Worm (Caenorhabditis elegans): ENCODE measurements around the gene F42A9.9.

DNA sequence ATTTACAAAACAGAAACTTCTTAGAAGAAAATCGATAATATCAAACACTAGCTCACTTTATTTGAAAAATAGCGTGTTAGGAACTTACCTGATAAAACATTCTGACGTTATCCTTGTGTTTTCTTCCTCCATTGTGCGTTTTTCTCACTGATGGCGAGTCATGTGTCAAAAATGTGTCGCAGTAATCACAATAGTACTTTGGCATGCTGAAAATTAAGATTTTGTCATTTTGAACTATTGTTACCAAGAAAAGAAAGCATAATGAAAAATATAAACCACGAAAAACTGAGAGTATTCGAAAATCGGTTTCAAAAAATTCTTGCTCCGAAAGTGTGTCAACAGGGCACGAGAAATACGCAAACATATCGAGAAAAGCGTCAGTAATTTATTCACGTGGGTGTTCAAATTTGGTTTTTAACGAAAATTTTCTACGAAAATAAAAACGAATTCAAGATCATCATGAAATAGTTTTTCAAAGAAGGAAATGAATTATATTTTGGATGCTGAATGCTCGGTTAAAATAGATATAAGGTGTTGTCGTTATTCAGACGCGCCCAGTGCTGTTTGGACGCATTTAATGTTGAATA lies 49.0 kb upstream of the F42A9.9 start, which contains the start of gene snrp-3:
- TF ChIP-seq B0310.2 (tag; optimal IDR thresholded peaks at IDR 0.05) (no peak), tbx-37 (GFP tag; conservative IDR thresholded peaks at IDR 0.05) (no peak), ama-1 (optimal IDR thresholded peaks at IDR 0.05) (no peak), flt-1 (GFP tag; IDR thresholded peaks at IDR 0.05) (no peak), pes-1 (GFP tag; IDR thresholded peaks at IDR 0.05) (no peak), hmg-4 (GFP tag; optimal IDR thresholded peaks at IDR 0.05) (no peak), tra-4 (tag; optimal IDR thresholded peaks at IDR 0.05) (no peak)
